Fruit fly (Drosophila melanogaster): Measurements from ENCODE around the gene CG9663.

CG9663 gene

DNA sequence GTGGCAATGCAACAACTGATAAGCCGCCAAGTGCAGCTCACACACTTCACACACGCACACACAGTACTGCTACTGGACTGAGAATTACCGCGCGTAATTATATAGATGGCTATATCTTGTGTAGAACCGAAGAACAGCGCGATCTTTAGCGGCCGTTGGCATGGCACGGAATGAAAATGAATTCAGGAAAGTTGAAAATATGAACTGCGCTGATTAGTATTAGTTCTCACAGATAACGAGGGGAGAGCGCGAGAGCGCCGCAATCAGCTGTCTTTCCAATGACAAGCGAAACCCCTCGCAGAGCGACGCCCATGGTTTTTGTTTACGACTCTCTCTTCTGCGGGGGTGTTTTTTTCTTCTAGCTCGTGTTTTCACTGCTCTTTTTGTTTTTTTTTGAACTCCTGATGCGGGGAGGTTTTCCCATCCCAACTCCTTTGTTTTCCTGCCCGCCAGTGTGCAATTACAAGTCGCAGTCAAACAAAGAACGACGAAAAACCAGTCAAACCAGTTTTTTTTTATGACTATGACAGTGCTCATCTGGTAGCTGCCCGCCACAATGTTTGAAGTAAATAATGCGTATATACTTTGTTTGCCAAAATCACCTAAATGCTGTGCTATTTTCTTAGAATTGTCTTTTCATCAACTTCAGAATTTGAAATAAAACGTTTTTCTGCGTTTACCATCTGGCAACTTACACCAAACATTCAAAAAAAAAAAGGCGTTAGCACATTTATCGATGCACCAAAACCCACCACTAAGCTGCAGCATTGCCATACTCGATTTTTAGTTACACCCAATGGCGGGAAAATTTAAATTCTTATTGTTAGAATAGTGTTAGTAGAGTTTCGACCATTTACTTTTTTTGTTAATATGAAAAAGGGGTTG lies at the start of gene CG9663:
CG9663 (minus strand) TSS at position 173 of the 885 bp plus-strand sequence.
- TF ChIP-seq Met (GFP tag; optimal IDR thresholded peaks at IDR 0.05) = peak; percentile 66
- TF ChIP-seq spab (GFP tag; optimal IDR thresholded peaks at IDR 0.05) = peak; percentile 85
- peak; percentile 70 for TF ChIP-seq Ets96B (tag; optimal IDR thresholded peaks at IDR 0.05)
- peak; percentile 90 for TF ChIP-seq CG6808 (GFP tag; optimal IDR thresholded peaks at IDR 0.05)
- peak; percentile 65 for TF ChIP-seq CG10631 (GFP tag; optimal IDR thresholded peaks at IDR 0.05)
- TF ChIP-seq CG32006 (GFP tag; optimal IDR thresholded peaks at IDR 0.05) = peak; percentile 52
- TF ChIP-seq Hr39 (GFP tag; optimal IDR thresholded peaks at IDR 0.05) = peak; percentile 59
- peak; percentile 74 for TF ChIP-seq topi (GFP tag; optimal IDR thresholded peaks at IDR 0.05)
- TF ChIP-seq Eip75B (GFP tag; optimal IDR thresholded peaks at IDR 0.05) = peak; percentile 73
- peak; percentile 49 for TF ChIP-seq acj6 (GFP tag; optimal IDR thresholded peaks at IDR 0.05)
- TF ChIP-seq CG6276 (GFP tag; optimal IDR thresholded peaks at IDR 0.05) = peak; percentile 76
- TF ChIP-seq CG3919 (GFP tag; optimal IDR thresholded peaks at IDR 0.05) = peak; percentile 82
- TF ChIP-seq CG15336 (GFP tag; IDR thresholded peaks at IDR 0.05) = peak; percentile 70
- TF ChIP-seq eg (GFP tag; IDR thresholded peaks at IDR 0.05) = peak; percentile 80; the same call in 2 of the 3 replicates
- TF ChIP-seq fd59A (GFP tag; optimal IDR thresholded peaks at IDR 0.05) = peak; percentile 61
- peak; percentile 53 for TF ChIP-seq CG1621 (tag; optimal IDR thresholded peaks at IDR 0.05)
- TF ChIP-seq Gug (GFP tag; IDR thresholded peaks at IDR 0.05) = 0 out of 2 replicates have a peak, but pooled peaks have one; percentile 9
- peak; percentile 80 for TF ChIP-seq CG6792 (GFP tag; optimal IDR thresholded peaks at IDR 0.05)
- TF ChIP-seq svp (GFP tag) = peak; percentile 93
- peak; percentile 33 for TF ChIP-seq Blimp-1 (GFP tag; optimal IDR thresholded peaks at IDR 0.05)
- peak; percentile 42 for TF ChIP-seq CG11902 (GFP tag; optimal IDR thresholded peaks at IDR 0.05)
- TF ChIP-seq Eip93F (GFP tag; optimal IDR thresholded peaks at IDR 0.05) = peak; percentile 55
- TF ChIP-seq Eip78C (GFP tag) = peak; percentile 91
- no peak for TF ChIP-seq CG11294 (GFP tag; IDR thresholded peaks at IDR 0.05)
- peak; percentile 86 for TF ChIP-seq CG6163 (GFP tag; IDR thresholded peaks at IDR 0.05)
- TF ChIP-seq CG16779 (tag; optimal IDR thresholded peaks at IDR 0.05) = peak; percentile 54
- TF ChIP-seq CG4318 (GFP tag; optimal IDR thresholded peaks at IDR 0.05) = peak; percentile 22
- TF ChIP-seq CG3032 (tag; optimal IDR thresholded peaks at IDR 0.05) = peak; percentile 77
- TF ChIP-seq Lpt (GFP tag; optimal IDR thresholded peaks at IDR 0.05) = peak; percentile 73
- TF ChIP-seq Hr4 (GFP tag; optimal IDR thresholded peaks at IDR 0.05) = peak; percentile 29
- peak; percentile 72 for TF ChIP-seq esn (GFP tag; optimal IDR thresholded peaks at IDR 0.05)
- peak; percentile 76 for TF ChIP-seq CG7368 (GFP tag; optimal IDR thresholded peaks at IDR 0.05)
- peak; percentile 29 for TF ChIP-seq fd85E (GFP tag; optimal IDR thresholded peaks at IDR 0.05)
- TF ChIP-seq lz (GFP tag; optimal IDR thresholded peaks at IDR 0.05) = peak; percentile 73
- TF ChIP-seq OdsH (GFP tag; optimal IDR thresholded peaks at IDR 0.05) = peak; percentile 57
- peak; percentile 88 for TF ChIP-seq CG9139 (GFP tag; optimal IDR thresholded peaks at IDR 0.05)
- peak; percentile 35 for TF ChIP-seq CG8632 (GFP tag; optimal IDR thresholded peaks at IDR 0.05)
- peak; percentile 54 for TF ChIP-seq Ets21C (GFP tag; optimal IDR thresholded peaks at IDR 0.05)
- TF ChIP-seq vri (GFP tag; optimal IDR thresholded peaks at IDR 0.05) = peak; percentile 76
- TF ChIP-seq Smox (GFP tag; optimal IDR thresholded peaks at IDR 0.05) = peak; percentile 62
- peak; percentile 65 for TF ChIP-seq cyc (GFP tag; optimal IDR thresholded peaks at IDR 0.05)
- peak; percentile 73 for TF ChIP-seq CG6854 (GFP tag; optimal IDR thresholded peaks at IDR 0.05)
- peak; percentile 68 for TF ChIP-seq pdm3 (GFP tag; optimal IDR thresholded peaks at IDR 0.05)
- TF ChIP-seq CG8319 (GFP tag; optimal IDR thresholded peaks at IDR 0.05) = peak; percentile 59
- peak; percentile 50 to 54 for TF ChIP-seq salr (GFP tag; optimal IDR thresholded peaks at IDR 0.05)
- peak; percentile 71 for TF ChIP-seq dsx (GFP tag; optimal IDR thresholded peaks at IDR 0.05; ENCODE audit: poor library complexity, severe bottlenecking)
- peak; percentile 83 for TF ChIP-seq net (GFP tag; optimal IDR thresholded peaks at IDR 0.05)
- TF ChIP-seq Sox15 (GFP tag; optimal IDR thresholded peaks at IDR 0.05) = peak; percentile 54
- TF ChIP-seq CG10669 (GFP tag; optimal IDR thresholded peaks at IDR 0.05) = peak; percentile 72
- peak; percentile 88 to 92 for TF ChIP-seq ss (GFP tag; optimal IDR thresholded peaks at IDR 0.05)

Data from whole organism, prepupa.